Worm (Caenorhabditis elegans) whole organism, L4 larva: ENCODE results near the gene fbxb-65.

Source experiments
- T26A8.4 ChIP-seq: fragments of 200-800 bp; sonication (Bioruptor generic); IDR thresholded peaks from 2 replicates; pipeline ENCODE4 v1.3.6; 2022; ENCODE audit warnings: missing genetic modification characterization, missing compliant biosample characterization
- ceh-82 ChIP-seq: sonication (generic microtip); optimal IDR thresholded peaks from 2 replicates; lab custom pipeline; 2017; ENCODE audit warnings: missing biosample characterization, missing genetic modification characterization
- daf-12 ChIP-seq: fragments of 150-350 bp; optimal IDR thresholded peaks from 2 replicates; lab custom pipeline; 2014; ENCODE audit warnings: missing biosample characterization, missing genetic modification reagents, missing genetic modification characterization
- daf-19 ChIP-seq: fragments of 200-800 bp; sonication (Bioruptor generic); conservative IDR thresholded peaks from 2 replicates; pipeline ENCODE4 v1.3.6; 2022; ENCODE audit warnings: missing genetic modification characterization, missing compliant biosample characterization
- lim-7 ChIP-seq: fragments of 200-800 bp; sonication (Bioruptor generic); IDR thresholded peaks from 2 replicates; pipeline ENCODE4 v1.3.6; 2022; ENCODE audit warnings: missing genetic modification characterization, missing compliant biosample characterization
- lin-15B ChIP-seq: fragments of 150-350 bp; sonication (generic microtip); optimal IDR thresholded peaks from 3 replicates; lab custom pipeline; 2014; ENCODE audit warnings: missing biosample characterization, missing genetic modification characterization
- lin-39 ChIP-seq: fragments of 150-350 bp; optimal IDR thresholded peaks from 2 replicates; lab custom pipeline; 2014; ENCODE audit warnings: missing biosample characterization, missing genetic modification reagents, missing genetic modification characterization
- madf-9 ChIP-seq: fragments of 200-800 bp; sonication (Bioruptor generic); conservative IDR thresholded peaks from 2 replicates; pipeline ENCODE4 v1.3.6; 2022; ENCODE audit warnings: missing genetic modification reagents, missing genetic modification characterization, missing compliant biosample characterization
- nhr-10 ChIP-seq: fragments of 150-350 bp; optimal IDR thresholded peaks from 2 replicates; lab custom pipeline; 2014; ENCODE audit warnings: missing biosample characterization, missing genetic modification characterization
- nhr-102 ChIP-seq: sonication (generic microtip); optimal IDR thresholded peaks from 2 replicates; lab custom pipeline; 2016; ENCODE audit warnings: mild to moderate bottlenecking, missing genetic modification characterization, moderate library complexity, missing compliant biosample characterization
- nhr-25 ChIP-seq: sonication (generic microtip); optimal IDR thresholded peaks from 2 replicates; lab custom pipeline; 2017; ENCODE audit warnings: missing genetic modification characterization, mild to moderate bottlenecking, missing compliant biosample characterization, antibody characterized with exemption, moderate library complexity, borderline replicate concordance; ENCODE audit not compliant: insufficient read depth
- snpc-4 ChIP-seq: fragments of 150-350 bp; optimal IDR thresholded peaks from 2 replicates; lab custom pipeline; 2014; ENCODE audit warnings: missing biosample characterization, missing genetic modification characterization
- unc-130 ChIP-seq: sonication (generic microtip); optimal IDR thresholded peaks from 2 replicates; lab custom pipeline; 2016; ENCODE audit warnings: missing genetic modification reagents, missing genetic modification characterization, missing compliant biosample characterization
- zfp-3 ChIP-seq: fragments of 200-800 bp; sonication (Bioruptor generic); conservative IDR thresholded peaks from 2 replicates; pipeline ENCODE4 v1.3.6; 2022; ENCODE audit warnings: missing genetic modification reagents, missing genetic modification characterization, missing compliant biosample characterization

DNA sequence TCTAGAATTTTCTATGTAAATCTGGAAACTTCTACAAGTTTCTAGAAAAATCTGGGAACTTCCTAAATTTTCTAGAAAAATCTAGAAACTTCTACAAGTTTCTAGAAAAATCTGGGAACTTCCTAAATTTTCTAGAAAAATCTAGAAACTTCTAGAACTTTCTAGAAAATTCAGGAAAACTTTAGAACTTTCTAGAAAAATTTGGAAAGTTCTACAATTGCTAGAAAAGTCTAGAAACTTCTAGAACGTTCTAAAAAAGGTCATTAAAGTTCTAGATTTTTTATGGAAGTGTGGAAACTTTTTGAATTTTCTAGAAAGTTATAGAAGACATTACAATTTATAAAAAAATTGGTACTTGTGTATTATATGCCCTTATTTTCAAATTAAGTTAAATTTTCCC is 36.3 kb upstream of the fbxb-65 start, which contains the start of gene F55C9.5:
- TF ChIP-seq unc-130 (GFP tag; lab: Kevin White, UChicago): no peak
- no peak for TF ChIP-seq daf-12 (tag; lab: Kevin White, UChicago)
- TF ChIP-seq lin-39 (tag; lab: Kevin White, UChicago): no peak
- TF ChIP-seq nhr-10 (tag; lab: Kevin White, UChicago): no peak
- no peak for TF ChIP-seq lim-7 (GFP tag; lab: Robert Waterston, UW)
- TF ChIP-seq nhr-102 (tag; lab: Kevin White, UChicago): no peak
- no peak for TF ChIP-seq snpc-4 (tag; lab: Kevin White, UChicago)
- no peak for TF ChIP-seq zfp-3 (GFP tag; lab: Robert Waterston, UW)
- TF ChIP-seq lin-15B (tag; lab: Kevin White, UChicago): no peak
- TF ChIP-seq nhr-25 (tag; lab: Kevin White, UChicago): no peak
- no peak for TF ChIP-seq daf-19 (GFP tag; lab: Robert Waterston, UW)
- TF ChIP-seq ceh-82 (tag; lab: Kevin White, UChicago): no peak
- no peak for TF ChIP-seq madf-9 (GFP tag; lab: Robert Waterston, UW)
- no peak for TF ChIP-seq T26A8.4 (GFP tag; lab: Robert Waterston, UW)
